Fruit fly (Drosophila melanogaster): Measurements from ENCODE around the gene CG15370.

- TF ChIP-seq CTCF (optimal IDR thresholded peaks at IDR 0.05) (no peak), CG8478 (optimal IDR thresholded peaks at IDR 0.05) (no peak)
Observed at dm6 chrX:9195311-9195710, 29.9 kb upstream of the CG15370 start.

Measured in S2 (cell line).